Fruit fly (Drosophila melanogaster) whole organism, embryonic: ENCODE measurements around the gene CG5355.

Source experiments
- Asciz ChIP-seq: fragments of 200-800 bp; sonication (Bioruptor generic); optimal IDR thresholded peaks from 2 replicates; lab custom pipeline; 2017; ENCODE audit warnings: missing biosample characterization, mild to moderate bottlenecking, missing genetic modification characterization, missing genetic modification reagents
- Atf-2 ChIP-seq: fragments of 200-800 bp; sonication (Bioruptor generic); optimal IDR thresholded peaks from 2 replicates; lab custom pipeline; 2016; ENCODE audit warnings: missing biosample characterization, missing genetic modification characterization
- BEAF-32 ChIP-seq: fragments of 200-800 bp; sonication (Bioruptor generic); optimal IDR thresholded peaks from 3 replicates; lab custom pipeline; 2017; ENCODE audit warnings: missing biosample characterization, missing genetic modification characterization, mild to moderate bottlenecking, moderate library complexity, missing genetic modification reagents
- CG10274 ChIP-seq: fragments of 200-800 bp; sonication (Bioruptor generic); optimal IDR thresholded peaks from 3 replicates; lab custom pipeline; 2017; ENCODE audit warnings: missing biosample characterization, mild to moderate bottlenecking, missing genetic modification characterization
- CG10431 ChIP-seq: fragments of 200-800 bp; sonication (Bioruptor generic); optimal IDR thresholded peaks from 3 replicates; lab custom pipeline; 2018; ENCODE audit warnings: missing biosample characterization, mild to moderate bottlenecking, missing genetic modification characterization
- CG11696 ChIP-seq: fragments of 200-800 bp; sonication (Bioruptor generic); IDR thresholded peaks from 2 replicates; pipeline ENCODE4 v1.3.6; 2022; ENCODE audit warnings: missing biosample characterization, missing genetic modification characterization
- CG1233 ChIP-seq: fragments of 200-800 bp; sonication (Bioruptor generic); optimal IDR thresholded peaks from 4 replicates; lab custom pipeline; 2018; ENCODE audit warnings: missing biosample characterization, mild to moderate bottlenecking, missing genetic modification characterization
- CG16815 ChIP-seq: fragments of 200-800 bp; sonication (Bioruptor generic); optimal IDR thresholded peaks from 3 replicates; lab custom pipeline; 2017; ENCODE audit warnings: missing biosample characterization, mild to moderate bottlenecking, missing genetic modification characterization
- CG16863 ChIP-seq: fragments of 200-800 bp; sonication (Bioruptor generic); optimal IDR thresholded peaks from 3 replicates; lab custom pipeline; 2016; ENCODE audit warnings: missing biosample characterization, missing genetic modification characterization
- CG18262 ChIP-seq: fragments of 200-800 bp; optimal IDR thresholded peaks from 3 replicates; lab custom pipeline; 2019; ENCODE audit warnings: missing biosample characterization, mild to moderate bottlenecking, missing genetic modification characterization, moderate library complexity
- CG2202 ChIP-seq: fragments of 200-800 bp; sonication (Bioruptor generic); optimal IDR thresholded peaks from 2 replicates; lab custom pipeline; 2018; ENCODE audit warnings: missing biosample characterization, mild to moderate bottlenecking, missing genetic modification characterization
- CG2678 ChIP-seq: fragments of 200-800 bp; sonication (Bioruptor generic); optimal IDR thresholded peaks from 3 replicates; lab custom pipeline; 2019; ENCODE audit warnings: missing biosample characterization, mild to moderate bottlenecking, missing genetic modification characterization, moderate library complexity
- CG2875 ChIP-seq: fragments of 200-800 bp; sonication (Bioruptor generic); optimal IDR thresholded peaks from 2 replicates; lab custom pipeline; 2017; ENCODE audit warnings: missing biosample characterization, mild to moderate bottlenecking, missing genetic modification characterization, missing genetic modification reagents
- CG31224 ChIP-seq: fragments of 200-800 bp; sonication (Bioruptor generic); IDR thresholded peaks from 2 replicates; pipeline ENCODE4 v1.3.6; 2022; ENCODE audit warnings: missing biosample characterization, missing genetic modification characterization
- CG32767 ChIP-seq: fragments of 200-800 bp; sonication (Bioruptor generic); IDR thresholded peaks from 2 replicates; pipeline ENCODE4 v1.3.6; 2022; ENCODE audit warnings: missing biosample characterization, missing genetic modification characterization
- CG3407 ChIP-seq: fragments of 200-800 bp; sonication (Bioruptor generic); optimal IDR thresholded peaks from 2 replicates; lab custom pipeline; 2018; ENCODE audit warnings: missing biosample characterization, mild to moderate bottlenecking, missing genetic modification characterization
- CG34224 ChIP-seq: fragments of 200-800 bp; sonication (Bioruptor generic); IDR thresholded peaks from 3 replicates; pipeline ENCODE4 v1.3.6; 2022; ENCODE audit warnings: missing biosample characterization, missing genetic modification characterization; ENCODE audit not compliant: partially characterized antibody
- CG4282 ChIP-seq: fragments of 200-800 bp; sonication (Bioruptor generic); optimal IDR thresholded peaks from 2 replicates; lab custom pipeline; 2016; ENCODE audit warnings: missing biosample characterization, missing genetic modification characterization
- CG4820 ChIP-seq: fragments of 200-800 bp; sonication (Bioruptor generic); optimal IDR thresholded peaks from 3 replicates; lab custom pipeline; 2016; ENCODE audit warnings: missing biosample characterization, missing genetic modification characterization
- CG5245 ChIP-seq: fragments of 200-800 bp; sonication (Bioruptor generic); optimal IDR thresholded peaks from 3 replicates; lab custom pipeline; 2016; ENCODE audit warnings: missing biosample characterization, missing genetic modification characterization
- CG6683 ChIP-seq: fragments of 200-800 bp; sonication (Bioruptor generic); optimal IDR thresholded peaks from 2 replicates; lab custom pipeline; 2017; ENCODE audit warnings: missing biosample characterization, mild to moderate bottlenecking, missing genetic modification characterization, missing genetic modification reagents
- CG8359 ChIP-seq: fragments of 200-800 bp; sonication (Bioruptor generic); optimal IDR thresholded peaks from 2 replicates; lab custom pipeline; 2017; ENCODE audit warnings: missing biosample characterization, mild to moderate bottlenecking, missing genetic modification characterization, borderline replicate concordance
- Doc2 ChIP-seq: fragments of 200-800 bp; sonication (Bioruptor generic); IDR thresholded peaks from 2 replicates; pipeline ENCODE4 v1.3.6; 2022; ENCODE audit warnings: missing biosample characterization, missing genetic modification characterization
- Dp ChIP-seq: fragments of 200-800 bp; sonication (Bioruptor generic); optimal IDR thresholded peaks from 2 replicates; lab custom pipeline; 2018; ENCODE audit warnings: missing biosample characterization, mild to moderate bottlenecking, missing genetic modification characterization, moderate library complexity
- H15 ChIP-seq: fragments of 200-800 bp; sonication (Bioruptor generic); IDR thresholded peaks from 3 replicates; pipeline ENCODE4 v1.3.6; 2022; ENCODE audit warnings: missing biosample characterization, missing genetic modification characterization
- H2.0 ChIP-seq: fragments of 200-800 bp; sonication (Bioruptor generic); IDR thresholded peaks from 2 replicates; pipeline ENCODE4 v1.3.6; 2022; ENCODE audit warnings: missing biosample characterization, missing genetic modification characterization
- HmgZ ChIP-seq: fragments of 200-800 bp; sonication (Bioruptor generic); optimal IDR thresholded peaks from 2 replicates; lab custom pipeline; 2018; ENCODE audit warnings: missing biosample characterization, mild to moderate bottlenecking, missing genetic modification characterization
- Hr3 ChIP-seq: fragments of 200-800 bp; sonication (Bioruptor generic); optimal IDR thresholded peaks from 3 replicates; lab custom pipeline; 2016; ENCODE audit warnings: missing biosample characterization, missing genetic modification characterization
- Hr39 ChIP-seq: fragments of >200 bp; optimal IDR thresholded peaks from 2 replicates; lab custom pipeline; 2017
- Hsf ChIP-seq: fragments of 200-800 bp; sonication (Bioruptor generic); optimal IDR thresholded peaks from 3 replicates; lab custom pipeline; 2016; ENCODE audit warnings: missing biosample characterization, missing genetic modification characterization
- Optix ChIP-seq: fragments of 200-800 bp; sonication (Bioruptor generic); IDR thresholded peaks from 3 replicates; pipeline ENCODE4 v1.3.6; 2022; ENCODE audit warnings: missing biosample characterization, missing genetic modification characterization
- Pdp1 ChIP-seq, 2 experiments: fragments of 200-800 bp; sonication (Bioruptor generic); optimal IDR thresholded peaks; 3 replicates each; lab custom pipeline; 2016; ENCODE audit warnings: missing biosample characterization in 2 of 2, missing genetic modification characterization in 2 of 2, mild to moderate bottlenecking in 1 of 2, moderate library complexity in 1 of 2
- Poxn ChIP-seq: fragments of 200-800 bp; sonication (Bioruptor generic); IDR thresholded peaks from 2 replicates; pipeline ENCODE4 v1.3.6; 2022; ENCODE audit warnings: missing biosample characterization, missing genetic modification characterization
- Spps ChIP-seq: fragments of 200-800 bp; sonication (Bioruptor generic); optimal IDR thresholded peaks from 2 replicates; lab custom pipeline; 2018; ENCODE audit warnings: missing biosample characterization, mild to moderate bottlenecking, missing genetic modification characterization
- bab2 ChIP-seq: fragments of 200-800 bp; sonication (Bioruptor generic); optimal IDR thresholded peaks from 2 replicates; lab custom pipeline; 2016; ENCODE audit warnings: missing biosample characterization, missing genetic modification characterization
- cas ChIP-seq: fragments of 200-800 bp; sonication (Bioruptor generic); IDR thresholded peaks from 2 replicates; pipeline ENCODE4 v1.3.6; 2022; ENCODE audit warnings: missing biosample characterization, missing genetic modification characterization
- chinmo ChIP-seq: fragments of 200-800 bp; sonication (Bioruptor generic); IDR thresholded peaks from 4 replicates; pipeline ENCODE4 v1.3.6; 2022; ENCODE audit warnings: missing biosample characterization, missing genetic modification characterization; ENCODE audit not compliant: partially characterized antibody
- dan ChIP-seq: fragments of 200-800 bp; sonication (Bioruptor generic); IDR thresholded peaks from 2 replicates; pipeline ENCODE4 v1.3.6; 2022; ENCODE audit warnings: missing biosample characterization, missing genetic modification characterization
- dysf ChIP-seq: fragments of 200-800 bp; sonication (Bioruptor generic); IDR thresholded peaks from 3 replicates; pipeline ENCODE4 v1.3.6; 2022; ENCODE audit warnings: missing biosample characterization, missing genetic modification characterization
- gcm ChIP-seq: fragments of 200-800 bp; sonication (Bioruptor generic); optimal IDR thresholded peaks from 2 replicates; lab custom pipeline; 2019; ENCODE audit warnings: missing biosample characterization, mild to moderate bottlenecking, missing genetic modification characterization, moderate library complexity
- gro ChIP-seq: fragments of 200-800 bp; sonication (Bioruptor generic); optimal IDR thresholded peaks from 2 replicates; lab custom pipeline; 2016; ENCODE audit warnings: missing biosample characterization, missing genetic modification characterization
- nau ChIP-seq: fragments of 200-800 bp; sonication (Bioruptor generic); optimal IDR thresholded peaks from 3 replicates; lab custom pipeline; 2017; ENCODE audit warnings: missing biosample characterization, mild to moderate bottlenecking, missing genetic modification characterization, missing genetic modification reagents
- nerfin-2 ChIP-seq: fragments of 200-800 bp; sonication (Bioruptor generic); IDR thresholded peaks from 2 replicates; pipeline ENCODE4 v1.3.6; 2022; ENCODE audit warnings: missing biosample characterization, missing genetic modification characterization; ENCODE audit not compliant: partially characterized antibody
- nom ChIP-seq: fragments of 200-800 bp; sonication (Bioruptor generic); optimal IDR thresholded peaks from 2 replicates; lab custom pipeline; 2017; ENCODE audit warnings: missing biosample characterization, missing genetic modification characterization, mild to moderate bottlenecking, moderate library complexity, missing genetic modification reagents
- prd ChIP-seq, 3 experiments: fragments of >200 bp in 2 of 3; fragments of 200-800 bp in 1 of 3; sonication (Bioruptor generic) in 1 of 3; optimal IDR thresholded peaks in 2 of 3; IDR thresholded peaks in 1 of 3; 2 replicates in 2 of 3; 3 replicates in 1 of 3; pipeline versions ENCODE4 v1.3.6 to Lab custom; 2017 to 2022; ENCODE audit warnings: missing biosample characterization in 1 of 3, missing genetic modification characterization in 1 of 3
- row ChIP-seq: fragments of 200-800 bp; sonication (Bioruptor generic); IDR thresholded peaks from 3 replicates; pipeline ENCODE4 v1.3.6; 2022; ENCODE audit warnings: missing biosample characterization, missing genetic modification characterization
- slou ChIP-seq: fragments of 200-800 bp; sonication (Bioruptor generic); optimal IDR thresholded peaks from 3 replicates; lab custom pipeline; 2016; ENCODE audit warnings: missing biosample characterization, missing genetic modification characterization
- so ChIP-seq: fragments of 200-800 bp; sonication (Bioruptor generic); IDR thresholded peaks from 3 replicates; pipeline ENCODE4 v1.3.6; 2022; ENCODE audit warnings: missing biosample characterization, missing genetic modification characterization
- tap ChIP-seq: fragments of 200-800 bp; optimal IDR thresholded peaks from 3 replicates; lab custom pipeline; 2019; ENCODE audit warnings: missing biosample characterization, mild to moderate bottlenecking, missing genetic modification characterization, moderate library complexity
- tna ChIP-seq: fragments of 200-800 bp; sonication (Bioruptor generic); IDR thresholded peaks from 2 replicates; pipeline ENCODE4 v1.3.6; 2022; ENCODE audit warnings: missing biosample characterization, missing genetic modification characterization; ENCODE audit not compliant: partially characterized antibody
- trem ChIP-seq: fragments of 200-800 bp; optimal IDR thresholded peaks from 3 replicates; lab custom pipeline; 2019; ENCODE audit warnings: missing biosample characterization, mild to moderate bottlenecking, missing genetic modification characterization, moderate library complexity
- trh ChIP-seq: fragments of 200-800 bp; sonication (Bioruptor generic); optimal IDR thresholded peaks from 2 replicates; lab custom pipeline; 2016; ENCODE audit warnings: missing biosample characterization, missing genetic modification characterization

The CG5355 gene

dm6 chr2L:10396877-10397587 is 16.2 kb downstream of the CG5355 start (continued):
- TF ChIP-seq CG11696 (no peak), gcm (no peak), H15 (GFP tag; lab: Robert Waterston, UW) (no peak), CG16815 (no peak), trh (GFP tag; lab: Kevin White, UChicago) (no peak), CG2875 (GFP tag; lab: Kevin White, UChicago) (no peak), row (GFP tag; lab: Robert Waterston, UW) (no peak), CG31224 (GFP tag; lab: Robert Waterston, UW) (no peak), Doc2 (GFP tag; lab: Robert Waterston, UW) (no peak), nerfin-2 (no peak), CG8359 (GFP tag; lab: Kevin White, UChicago) (no peak), Hr3 (no peak), Optix (GFP tag; lab: Robert Waterston, UW) (no peak), gro (GFP tag; lab: Kevin White, UChicago) (peak; percentile 0), CG34224 (GFP tag; lab: Robert Waterston, UW) (no peak), cas (no peak), tap (tag; lab: Kevin White, UChicago) (no peak), CG2202 (no peak), Atf-2 (no peak), HmgZ (tag; lab: Kevin White, UChicago) (no peak), Asciz (GFP tag; lab: Kevin White, UChicago) (peak; percentile 24), dan (GFP tag; lab: Robert Waterston, UW) (no peak), BEAF-32 (GFP tag; lab: Kevin White, UChicago) (no peak), Hsf (GFP tag; lab: Kevin White, UChicago) (no peak), Pdp1 (GFP tag; optimal IDR thresholded peaks at IDR 0.05; lab: Kevin White, UChicago) (peak in 1 of 2 experiments; percentile 74), CG32767 (peak; percentile 19; the same call in 1 of the 2 replicates), CG4282 (no peak), Poxn (GFP tag; lab: Robert Waterston, UW) (no peak), slou (GFP tag; lab: Kevin White, UChicago) (no peak), CG18262 (tag; lab: Kevin White, UChicago) (no peak), dysf (GFP tag; lab: Robert Waterston, UW) (no peak), so (GFP tag; lab: Robert Waterston, UW) (no peak), CG3407 (no peak), tna (GFP tag; lab: Robert Waterston, UW) (0 out of 2 replicates have a peak, but pooled peaks have one; percentile 17), bab2 (GFP tag; lab: Kevin White, UChicago) (no peak), CG1233 (GFP tag; lab: Kevin White, UChicago) (peak; percentile 1)

dm6 chr2L:10396488-10396824 is 16.8 kb downstream of the CG5355 start, which contains the start of gene Cnot4:
TSS of gene Cnot4 (plus strand) at chr2L:10396716.
- TF ChIP-seq CG4820 (GFP tag; lab: Kevin White, UChicago), result no peak
- TF ChIP-seq nom, result no peak
- TF ChIP-seq CG2678, result no peak
- TF ChIP-seq CG10431 (GFP tag; lab: Kevin White, UChicago), result no peak
- TF ChIP-seq nau, result no peak
- TF ChIP-seq Spps (tag; lab: Kevin White, UChicago), result no peak
- TF ChIP-seq H2.0 (GFP tag; lab: Robert Waterston, UW), result no peak
- no peak for TF ChIP-seq chinmo (GFP tag; lab: Robert Waterston, UW)
- no peak for TF ChIP-seq CG6683 (GFP tag; lab: Kevin White, UChicago)
- no peak for TF ChIP-seq Hr39 (lab: Kevin White, UChicago)
- no peak for TF ChIP-seq prd (optimal IDR thresholded peaks at IDR 0.05; lab: Kevin White, UChicago)
- no peak for TF ChIP-seq prd (GFP tag; IDR thresholded peaks at IDR 0.05; lab: Robert Waterston, UW)
- no peak for TF ChIP-seq CG16863 (GFP tag; lab: Kevin White, UChicago)
- peak; percentile 1 for TF ChIP-seq Dp (GFP tag; lab: Kevin White, UChicago)
- TF ChIP-seq CG10274, result no peak
- TF ChIP-seq trem (tag; lab: Kevin White, UChicago), result peak; percentile 38
- no peak for TF ChIP-seq CG5245 (GFP tag; lab: Kevin White, UChicago)
